Worm (Caenorhabditis elegans) whole organism, L4/young adult: ENCODE measurements around the gene F59H6.15.
"Not testable (repeated sequence)": the region's sequence is repeated elsewhere in the genome, so short reads cannot be mapped to it uniquely, and the experiment has no call there.

ENCODE experiments used
- W03F9.2 ChIP-seq: fragments of 150-350 bp; optimal IDR thresholded peaks from 2 replicates; lab custom pipeline; 2014; ENCODE audit warnings: missing biosample characterization, missing genetic modification characterization
- dao-5 ChIP-seq: sonication (generic microtip); optimal IDR thresholded peaks from 2 replicates; lab custom pipeline; 2016; ENCODE audit warnings: missing genotype, missing genetic modification characterization, moderate library complexity, missing compliant biosample characterization
- him-1 ChIP-seq: sonication (generic microtip); optimal IDR thresholded peaks from 2 replicates; lab custom pipeline; 2016; ENCODE audit warnings: missing genotype, missing genetic modification reagents, missing genetic modification characterization, missing compliant biosample characterization

The F59H6.15 gene

DNA sequence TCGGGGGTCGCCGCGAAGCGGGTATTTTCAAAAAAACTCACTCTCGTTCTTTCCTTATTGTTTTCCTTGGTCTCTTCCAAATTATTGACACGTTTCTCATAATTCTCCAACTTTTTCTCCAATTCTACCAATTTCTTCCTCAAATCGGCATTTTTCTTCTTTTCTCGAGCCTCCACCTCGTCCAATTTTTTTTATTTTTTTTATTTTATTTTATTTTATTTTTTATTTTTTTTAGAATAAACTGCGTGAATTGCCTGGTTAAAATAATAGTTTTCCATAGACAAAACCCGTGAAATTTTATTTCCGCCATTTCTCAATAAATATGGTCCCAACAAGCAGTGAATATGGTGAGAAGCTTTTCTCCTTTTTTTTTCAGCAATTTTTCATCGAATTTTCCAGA is at the start of gene F59H6.15:
Gene F59H6.15 (plus strand): TSS at position 301 of the 400 bp plus-strand sequence.
- TF ChIP-seq him-1 (tag; lab: Kevin White, UChicago) (no peak), dao-5 (no peak), W03F9.2 (tag; lab: Kevin White, UChicago) (no peak)

DNA sequence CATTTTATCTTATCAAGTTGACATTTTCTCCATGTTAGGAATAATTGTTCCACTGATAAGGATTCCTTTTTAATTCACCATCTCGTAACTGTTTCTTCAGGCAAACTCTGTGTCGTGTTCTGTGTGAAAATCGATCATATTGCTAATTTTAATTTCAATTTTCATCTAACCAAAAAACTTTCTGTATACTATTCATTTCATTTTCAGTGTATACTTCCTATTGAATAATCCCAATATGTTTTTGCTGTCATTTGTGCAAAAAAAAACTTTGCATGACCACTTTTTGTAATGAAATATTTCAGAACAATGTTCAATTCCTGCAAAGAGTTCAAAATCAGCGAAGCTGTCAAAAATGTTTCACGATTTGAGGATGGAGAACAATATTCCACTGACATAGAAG is 25.8 kb upstream of the F59H6.15 start, which contains the start of gene Y16E11A.4:
Gene Y16E11A.4 (plus strand): TSS at position 301 of the 400 bp plus-strand sequence.
- TF ChIP-seq W03F9.2 (tag; lab: Kevin White, UChicago), result no peak
- no peak for TF ChIP-seq dao-5

DNA sequence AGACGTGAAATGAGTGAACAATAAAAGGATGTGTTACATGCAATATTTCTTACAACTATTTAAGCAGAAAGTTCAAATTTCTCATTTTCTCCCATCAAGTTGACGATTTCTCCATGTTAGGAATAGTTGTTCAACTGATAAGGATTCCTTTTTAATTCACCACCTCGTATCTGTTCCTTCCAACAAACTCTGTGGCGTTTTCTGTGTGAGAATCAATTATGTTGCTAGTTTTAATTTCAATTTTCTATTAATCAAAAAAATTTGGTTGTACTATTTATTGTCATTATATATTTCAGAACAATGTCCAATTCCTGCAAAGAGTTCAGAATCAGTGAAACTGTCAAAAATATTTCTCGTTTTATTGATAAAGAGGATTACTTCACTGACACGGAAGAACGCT is 23.8 kb upstream of the F59H6.15 start, which contains the start of gene math-44:
Gene math-44 (plus strand): TSS at position 301 of the 400 bp plus-strand sequence.
- no peak for TF ChIP-seq him-1 (tag; lab: Kevin White, UChicago)
- no peak for TF ChIP-seq W03F9.2 (tag; lab: Kevin White, UChicago)
- no peak for TF ChIP-seq dao-5

DNA sequence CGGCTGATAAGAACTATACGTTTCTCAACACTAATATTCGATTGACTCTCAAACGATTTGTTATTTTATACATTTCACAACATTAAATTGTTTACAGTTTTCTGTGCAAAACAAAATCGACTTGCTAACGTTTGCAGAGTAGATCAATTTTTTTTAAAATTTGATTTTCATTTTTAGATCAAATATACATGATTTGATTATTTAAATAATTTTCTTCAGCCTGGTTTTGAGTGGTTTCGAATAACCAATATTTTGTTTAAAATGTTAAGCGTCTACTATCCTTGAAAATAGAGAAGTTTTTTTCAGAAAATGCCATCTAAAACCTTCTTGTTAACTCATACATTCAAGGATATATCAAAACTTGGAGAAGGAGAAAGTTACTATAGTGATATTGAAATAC is 19.1 kb upstream of the F59H6.15 start, which contains the start of gene math-21:
Gene math-21 (plus strand): TSS at position 301 of the 400 bp plus-strand sequence.
- TF ChIP-seq him-1 (tag; lab: Kevin White, UChicago), result no peak
- no peak for TF ChIP-seq W03F9.2 (tag; lab: Kevin White, UChicago)
- TF ChIP-seq dao-5, result no peak

DNA sequence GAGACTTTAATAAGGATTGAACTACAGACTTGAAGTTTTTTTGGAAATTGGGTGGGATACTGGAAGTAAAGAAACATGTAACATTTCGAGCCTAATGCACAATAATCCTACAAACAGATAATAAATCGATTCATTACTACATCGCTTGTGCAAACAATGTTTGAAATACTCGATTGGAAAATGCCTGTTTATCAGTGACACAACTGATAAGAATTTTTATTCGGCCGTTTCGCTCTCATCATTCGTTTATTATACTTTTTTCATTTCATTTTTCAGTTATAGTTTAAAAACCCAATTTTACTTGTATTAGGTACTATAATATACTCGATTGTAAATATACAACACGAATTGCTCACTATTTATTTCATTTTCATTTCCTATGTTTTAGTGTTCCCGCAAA is 17.1 kb upstream of the F59H6.15 start:
- TF ChIP-seq W03F9.2 (tag; lab: Kevin White, UChicago) (no peak), him-1 (tag; lab: Kevin White, UChicago) (no peak)

DNA sequence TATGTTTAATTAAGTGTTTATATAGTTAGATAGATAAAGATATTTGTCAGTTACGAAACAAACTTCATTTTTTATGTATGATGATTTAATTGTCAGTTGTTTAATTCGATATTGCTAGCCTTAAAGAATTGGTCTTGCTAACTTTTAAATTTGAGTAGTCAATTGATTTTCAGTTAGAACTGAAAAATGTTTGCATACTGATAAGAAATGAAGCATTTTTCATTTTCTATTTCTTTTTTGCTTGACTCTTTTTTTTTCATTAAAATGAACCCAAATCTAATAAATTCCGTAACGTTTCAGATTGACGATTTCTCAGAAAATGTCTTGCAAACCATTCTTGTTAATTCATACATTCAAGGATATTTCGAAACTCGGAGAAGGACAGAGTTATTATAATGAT is 16.6 kb upstream of the F59H6.15 start, which contains the start of gene math-20:
Gene math-20 (plus strand): TSS at position 301 of the 400 bp plus-strand sequence.
- no peak for TF ChIP-seq W03F9.2 (tag; lab: Kevin White, UChicago)

DNA sequence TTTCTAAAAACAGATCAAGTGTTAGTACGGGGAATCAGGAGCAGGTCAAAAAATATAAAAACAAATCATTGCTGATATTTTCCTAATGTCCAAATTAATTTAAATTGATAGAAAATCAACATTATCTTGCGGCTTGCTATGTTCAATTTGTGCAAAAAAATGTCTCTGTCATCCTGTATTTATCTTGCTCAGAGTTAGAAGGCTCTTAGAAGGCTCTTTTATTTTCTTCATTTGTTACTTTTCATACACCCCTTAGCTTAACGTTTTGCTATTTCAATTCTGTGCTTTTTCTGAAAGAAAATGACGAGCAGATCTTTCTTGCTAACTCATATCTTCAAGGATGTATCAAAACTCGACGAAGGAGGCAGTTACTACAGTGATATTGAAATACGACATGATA is 14.2 kb upstream of the F59H6.15 start, which contains the start of gene math-19:
Gene math-19 (plus strand): TSS at position 301 of the 400 bp plus-strand sequence.
- TF ChIP-seq W03F9.2 (tag; lab: Kevin White, UChicago); him-1 (tag; lab: Kevin White, UChicago); dao-5: not testable (repeated sequence)

DNA sequence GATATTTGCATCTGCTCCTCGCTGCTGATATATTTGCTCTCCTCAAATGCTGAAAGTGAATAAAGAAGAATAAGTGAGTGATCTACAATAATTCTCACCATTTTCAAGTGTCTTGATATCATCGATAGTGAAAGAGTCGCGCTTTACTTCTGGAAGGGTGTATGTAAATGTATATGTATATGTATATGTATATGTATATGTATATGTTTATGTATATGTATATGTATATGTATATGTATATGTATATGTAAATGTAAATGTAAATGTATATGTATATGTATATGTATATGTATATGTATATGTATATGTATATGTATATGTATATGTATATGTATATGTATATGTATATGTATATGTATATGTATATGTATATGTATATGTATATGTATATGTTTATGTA is 12.1 kb upstream of the F59H6.15 start, which contains the start of gene ceh-84:
Gene ceh-84 (minus strand): TSS at position 101 of the 400 bp plus-strand sequence.
- TF ChIP-seq dao-5; W03F9.2 (tag; lab: Kevin White, UChicago); him-1 (tag; lab: Kevin White, UChicago): not testable (repeated sequence)

DNA sequence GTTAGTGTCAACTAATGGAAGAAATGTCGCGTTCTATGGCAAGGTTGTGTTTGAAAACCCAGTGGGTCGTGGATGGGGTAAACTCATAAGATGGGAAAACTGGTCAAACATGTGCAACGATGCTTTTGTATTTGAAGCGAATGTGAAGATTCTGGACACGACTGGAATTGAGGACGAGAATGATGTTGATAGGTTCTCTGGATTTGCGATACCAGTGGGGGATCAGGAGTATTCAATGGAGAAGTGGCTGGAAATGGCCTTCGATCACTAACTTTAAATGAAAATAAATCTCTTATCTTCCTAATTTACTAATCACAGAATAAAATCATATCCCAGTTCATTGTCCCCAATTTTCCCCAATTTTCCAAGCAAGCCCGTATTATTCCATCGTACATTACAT is 1.6 kb upstream of the F59H6.15 start:
- TF ChIP-seq dao-5, result no peak
- no peak for TF ChIP-seq him-1 (tag; lab: Kevin White, UChicago)
- no peak for TF ChIP-seq W03F9.2 (tag; lab: Kevin White, UChicago)

DNA sequence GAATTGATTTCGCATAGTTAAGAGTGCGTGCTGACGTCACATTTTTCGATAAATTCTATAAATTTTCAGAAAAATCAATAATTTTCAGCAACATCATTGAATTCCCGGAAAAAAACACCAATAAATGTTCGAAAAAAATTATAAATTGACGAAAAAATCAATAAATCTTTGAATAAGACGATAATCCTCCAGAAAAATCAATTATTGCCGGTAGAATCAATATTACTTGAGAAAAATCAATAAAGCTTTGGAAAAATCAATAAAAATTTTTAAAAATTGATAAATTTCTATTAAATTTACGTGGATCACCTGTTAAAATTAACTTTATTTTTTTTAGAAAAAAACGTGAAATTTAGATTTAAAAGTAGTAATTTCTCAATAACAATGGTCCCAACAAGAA is 1.1 kb downstream of the F59H6.15 start:
- no peak for TF ChIP-seq him-1 (tag; lab: Kevin White, UChicago)
- no peak for TF ChIP-seq W03F9.2 (tag; lab: Kevin White, UChicago)
- TF ChIP-seq dao-5, result no peak

DNA sequence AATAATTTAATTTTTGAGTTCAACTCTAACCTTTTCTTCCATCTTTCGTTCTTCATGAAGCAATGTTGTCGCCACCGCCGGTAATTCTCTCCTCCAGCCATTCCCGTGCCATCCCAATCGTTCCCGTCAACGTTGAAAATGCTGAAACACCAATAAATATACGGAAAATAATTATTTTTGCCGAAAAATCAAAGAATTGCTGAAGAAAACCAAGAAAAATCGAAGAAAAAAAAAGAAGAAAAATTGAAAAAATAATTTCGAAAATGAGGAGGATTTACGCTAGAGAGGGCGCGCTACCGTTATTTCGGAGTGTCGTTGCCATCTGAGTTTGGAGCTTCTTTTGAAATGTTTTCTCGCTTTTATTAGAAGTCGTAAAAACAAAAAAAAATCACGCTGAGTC is 10.7 kb downstream of the F59H6.15 start, which contains the start of gene cya-2:
Gene cya-2 (minus strand): TSS at position 101 of the 400 bp plus-strand sequence.
- not testable (repeated sequence) for TF ChIP-seq dao-5; W03F9.2 (tag; lab: Kevin White, UChicago); him-1 (tag; lab: Kevin White, UChicago)

DNA sequence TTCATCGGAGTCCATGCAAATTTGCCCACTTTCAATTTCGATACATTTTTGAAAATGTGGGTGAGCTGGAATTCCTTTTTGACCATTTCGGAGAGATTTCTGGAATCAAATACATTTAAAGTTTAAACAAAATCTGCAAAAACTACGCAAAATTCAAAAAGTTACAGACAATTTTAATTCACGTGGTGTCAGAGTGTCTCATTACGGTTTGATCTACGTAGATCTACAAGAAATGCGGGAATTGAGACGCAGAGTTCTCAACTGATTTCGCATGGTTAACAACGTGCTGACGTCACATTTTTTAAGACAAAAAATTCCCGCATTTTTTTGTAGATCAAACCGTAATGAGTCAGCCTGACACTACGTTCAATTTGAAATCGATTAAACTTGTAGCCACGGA is 13.7 kb downstream of the F59H6.15 start, which contains the start of gene bath-21:
Gene bath-21 (minus strand): TSS at position 101 of the 400 bp plus-strand sequence.
- no peak for TF ChIP-seq him-1 (tag; lab: Kevin White, UChicago)
- no peak for TF ChIP-seq W03F9.2 (tag; lab: Kevin White, UChicago)
- no peak for TF ChIP-seq dao-5

DNA sequence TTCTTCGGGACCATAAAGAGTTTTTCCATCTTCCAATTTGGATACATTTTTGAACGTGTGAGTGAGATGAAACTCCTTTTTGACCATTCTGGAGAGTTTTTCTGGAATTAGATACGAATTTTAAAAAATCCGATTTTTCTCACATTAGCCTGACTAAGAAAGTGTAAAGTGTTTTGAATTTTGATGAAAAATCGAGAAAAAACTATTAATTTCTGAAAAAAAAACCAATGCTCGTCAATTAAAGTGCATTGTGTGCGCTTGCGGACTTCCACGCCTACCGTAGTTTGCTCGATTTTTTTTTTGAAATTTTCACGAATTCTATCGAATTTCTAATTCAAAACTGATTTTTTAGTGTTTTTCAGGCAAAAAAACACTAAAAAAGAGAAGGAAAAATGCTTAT is 15.9 kb downstream of the F59H6.15 start, which contains the start of gene bath-1:
Gene bath-1 (minus strand): TSS at position 101 of the 400 bp plus-strand sequence.
- TF ChIP-seq W03F9.2 (tag; lab: Kevin White, UChicago) (no peak), dao-5 (no peak), him-1 (tag; lab: Kevin White, UChicago) (no peak)

DNA sequence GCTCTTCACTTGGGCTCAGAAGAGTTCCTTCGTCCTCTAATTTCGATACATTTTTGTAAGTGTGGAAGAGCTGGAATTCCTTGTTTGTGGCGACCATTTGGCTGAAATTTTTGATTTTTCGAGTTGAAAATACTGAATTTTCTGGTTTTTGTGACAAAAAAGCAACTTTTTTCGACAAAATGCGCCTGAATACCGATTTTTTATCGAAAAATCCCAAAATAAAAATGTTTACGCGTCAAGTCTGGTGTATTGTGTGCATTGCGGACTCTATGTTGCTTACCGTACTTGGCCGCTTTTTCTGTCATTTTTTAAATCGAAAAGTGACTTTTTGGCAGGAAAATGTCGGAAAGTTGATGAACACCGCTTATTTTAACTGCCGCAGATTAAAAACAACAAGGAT is 17.6 kb downstream of the F59H6.15 start, which contains the start of gene bath-3:
Gene bath-3 (minus strand): TSS at position 101 of the 400 bp plus-strand sequence.
- no peak for TF ChIP-seq W03F9.2 (tag; lab: Kevin White, UChicago)
- TF ChIP-seq dao-5, result no peak
- no peak for TF ChIP-seq him-1 (tag; lab: Kevin White, UChicago)
